Worm (Caenorhabditis elegans) whole organism, L2 larva: ENCODE data around the gene F22B3.8.

ENCODE experiments used
- ZK546.5 ChIP-seq: sonication (generic microtip); optimal IDR thresholded peaks from 2 replicates; lab custom pipeline; 2017; ENCODE audit warnings: missing biosample characterization, missing genetic modification characterization
- ama-1 ChIP-seq: fragments of 150-350 bp; optimal IDR thresholded peaks from 2 replicates; lab custom pipeline; 2018; ENCODE audit warnings: inconsistent platforms
- ceh-16 ChIP-seq: fragments of 150-350 bp; optimal IDR thresholded peaks from 2 replicates; lab custom pipeline; 2014; ENCODE audit warnings: missing biosample characterization, missing genetic modification characterization
- egl-27 ChIP-seq: sonication (generic microtip); optimal IDR thresholded peaks from 3 replicates; lab custom pipeline; 2017; ENCODE audit warnings: missing biosample characterization, missing genetic modification reagents, missing genetic modification characterization
- fos-1 ChIP-seq: fragments of 150-350 bp; optimal IDR thresholded peaks from 2 replicates; lab custom pipeline; 2014; ENCODE audit warnings: missing biosample characterization, missing genetic modification characterization
- lin-39 ChIP-seq: fragments of 150-350 bp; optimal IDR thresholded peaks from 2 replicates; lab custom pipeline; 2014; ENCODE audit warnings: missing biosample characterization, missing genetic modification reagents, missing genetic modification characterization
- lsy-2 ChIP-seq, 2 experiments: fragments of 150-350 bp in 1 of 2; sonication (generic microtip) in 1 of 2; optimal IDR thresholded peaks; 2 replicates each; lab custom pipeline; 2014 to 2017; ENCODE audit warnings: missing biosample characterization in 2 of 2, missing genetic modification characterization in 2 of 2
- nhr-10 ChIP-seq: sonication (generic microtip); optimal IDR thresholded peaks from 2 replicates; lab custom pipeline; 2017; ENCODE audit warnings: missing biosample characterization, missing genetic modification characterization
- nhr-129 ChIP-seq: fragments of 150-350 bp; optimal IDR thresholded peaks from 2 replicates; lab custom pipeline; 2014; ENCODE audit warnings: missing biosample characterization, missing genetic modification characterization
- nhr-6 ChIP-seq: fragments of 150-350 bp; optimal IDR thresholded peaks from 2 replicates; lab custom pipeline; 2014; ENCODE audit warnings: missing biosample characterization, missing genetic modification characterization
- skn-1 ChIP-seq: sonication (generic microtip); optimal IDR thresholded peaks from 2 replicates; lab custom pipeline; 2017; ENCODE audit warnings: missing biosample characterization, missing genetic modification characterization
- unc-39 ChIP-seq: fragments of 150-350 bp; optimal IDR thresholded peaks from 2 replicates; lab custom pipeline; 2014; ENCODE audit warnings: missing biosample characterization, missing genetic modification characterization
- unc-62 ChIP-seq: fragments of 150-350 bp; optimal IDR thresholded peaks from 2 replicates; lab custom pipeline; 2014; ENCODE audit warnings: missing biosample characterization, missing genetic modification reagents, missing genetic modification characterization

DNA sequence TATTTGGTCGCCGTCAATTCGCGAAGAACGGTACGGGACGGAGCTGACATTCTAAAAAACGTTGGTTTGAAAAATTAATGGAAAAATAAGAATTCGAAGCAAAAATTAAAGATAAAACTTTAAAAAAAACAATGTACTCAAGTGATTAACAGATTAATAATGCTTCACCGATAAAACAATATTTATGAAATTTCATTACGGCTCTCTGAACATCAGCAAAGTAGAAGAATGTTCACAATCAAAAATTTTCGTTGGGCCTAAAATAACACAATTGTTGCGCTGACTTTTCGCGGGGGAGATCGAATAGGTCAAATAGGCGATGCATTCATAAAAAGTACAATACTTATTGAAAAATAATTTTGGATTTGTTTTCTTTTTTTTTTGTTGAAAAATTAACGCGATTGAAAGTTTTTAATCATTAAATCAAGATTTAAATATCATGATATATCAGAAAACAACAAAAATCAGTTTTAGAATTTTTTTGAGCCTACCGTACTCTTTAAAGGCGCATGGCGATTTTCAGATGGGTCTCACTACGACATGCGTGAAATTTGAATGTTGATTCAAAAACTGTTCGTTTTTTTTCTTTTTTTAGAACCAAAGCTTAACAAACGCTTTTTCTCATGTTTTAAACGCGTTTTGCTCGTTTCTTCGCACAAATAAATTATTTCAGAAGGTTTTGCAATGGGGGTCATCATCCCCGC lies 21.3 kb downstream of the F22B3.8 start, which contains the start of the genes memi-3 and cyp-31A2:
- TF ChIP-seq nhr-10 (no peak), lin-39 (tag; lab: Kevin White, UChicago) (no peak), ama-1 (no peak), skn-1 (no peak), nhr-129 (no peak), lsy-2 (tag; optimal IDR thresholded peaks at IDR 0.05; lab: Kevin White, UChicago) (no peak), nhr-6 (tag; lab: Kevin White, UChicago) (no peak), fos-1 (tag; lab: Kevin White, UChicago) (no peak), egl-27 (tag; lab: Kevin White, UChicago) (no peak), ceh-16 (no peak), unc-39 (no peak), ZK546.5 (tag; lab: Kevin White, UChicago) (no peak), unc-62 (GFP tag; lab: Kevin White, UChicago) (no peak)
